Worm (Caenorhabditis elegans): ENCODE measurements around the gene srr-2.

srr-2 gene

DNA sequence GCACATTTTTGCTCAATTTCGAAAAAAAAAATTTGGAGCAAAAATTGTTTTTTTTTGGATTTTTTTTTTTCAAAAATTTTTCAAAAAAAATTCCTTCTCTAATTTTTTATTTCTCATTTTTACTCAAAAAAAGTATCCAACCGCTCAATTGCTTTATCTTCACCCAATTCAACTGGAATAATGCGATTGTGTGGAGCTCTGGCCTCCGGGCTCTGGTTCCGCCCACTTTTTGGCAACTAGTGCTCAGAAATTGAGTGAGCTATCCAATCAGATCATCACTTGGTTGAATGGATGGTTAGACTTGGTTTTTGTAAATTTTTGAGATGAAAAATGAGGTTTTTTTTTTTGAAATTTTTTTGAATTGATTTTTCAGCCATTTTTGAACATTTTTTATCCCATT, 38.1 kb downstream of the srr-2 start:
- TF ChIP-seq let-526 (GFP tag; IDR thresholded peaks at IDR 0.05) (no peak), unc-62 (GFP tag; optimal IDR thresholded peaks at IDR 0.05) (no peak), F57C9.4 (tag; optimal IDR thresholded peaks at IDR 0.05) (no peak), D2030.7 (GFP tag; IDR thresholded peaks at IDR 0.05) (no peak), F37B4.10 (GFP tag; IDR thresholded peaks at IDR 0.05) (no peak), B0019.2 (GFP tag; conservative IDR thresholded peaks at IDR 0.05) (no peak), F52B5.7 (tag; optimal IDR thresholded peaks at IDR 0.05) (no peak), repo-1 (tag; optimal IDR thresholded peaks at IDR 0.05) (no peak), ZK185.1 (tag; optimal IDR thresholded peaks at IDR 0.05; ENCODE audit: poor library complexity, severe bottlenecking) (no peak)

DNA sequence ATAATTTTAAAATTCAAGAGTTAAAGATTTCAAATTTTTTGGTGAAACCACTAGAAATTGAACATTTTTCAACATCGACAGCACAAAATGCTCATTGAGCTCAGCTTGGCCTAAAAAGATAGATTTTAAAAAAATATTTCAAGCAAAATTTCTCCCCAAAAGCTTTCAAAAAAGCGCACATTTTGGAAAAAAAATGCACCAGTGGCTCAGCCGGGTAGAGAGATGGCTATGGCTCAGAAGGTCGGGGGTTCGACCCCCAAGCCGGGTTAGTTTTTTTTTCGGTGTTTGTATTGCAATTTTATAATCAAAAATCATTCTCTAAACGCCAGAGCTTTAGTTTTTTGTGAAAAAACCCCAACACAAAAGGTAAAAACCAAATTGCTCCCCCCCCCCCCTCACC, 39.2 kb downstream of the srr-2 start:
- TF ChIP-seq rec-8 (tag; optimal IDR thresholded peaks at IDR 0.05) = peak in 1 of 2 experiments; percentile 2
- peak; percentile 49 for TF ChIP-seq B0261.1 (tag; optimal IDR thresholded peaks at IDR 0.05)
- peak; percentile 7 for TF ChIP-seq ztf-18 (tag; optimal IDR thresholded peaks at IDR 0.05)
- TF ChIP-seq rpc-1 (optimal IDR thresholded peaks at IDR 0.05) = peak; percentile 45
- TF ChIP-seq rpc-1 (tag; optimal IDR thresholded peaks at IDR 0.05) = peak; percentile 71
- peak; percentile 77 for TF ChIP-seq tbp1 (GFP tag; optimal IDR thresholded peaks at IDR 0.05)
- no peak for TF ChIP-seq ccch-3 (GFP tag; optimal IDR thresholded peaks at IDR 0.05)

DNA sequence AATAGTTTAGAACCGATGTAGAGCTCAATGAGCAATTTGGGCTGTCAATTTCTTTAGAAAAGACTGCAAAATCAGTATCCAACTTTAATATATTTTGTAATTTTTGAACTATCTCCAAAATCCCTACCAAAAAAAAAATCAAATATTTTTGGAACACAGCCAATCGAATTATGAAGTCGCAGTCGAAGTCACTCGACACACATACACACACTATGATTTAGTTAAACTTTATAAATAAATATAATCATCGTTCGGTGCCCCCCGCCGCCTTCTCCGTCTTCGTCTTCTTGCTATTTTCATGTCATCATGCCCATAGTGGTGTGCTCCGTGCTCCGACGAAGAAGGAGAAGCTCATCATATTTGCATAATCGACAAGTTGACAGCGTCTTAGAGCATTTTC, 39.9 kb downstream of the srr-2 start:
- TF ChIP-seq aptf-3 (GFP tag; IDR thresholded peaks at IDR 0.05) (no peak), madf-3 (GFP tag; IDR thresholded peaks at IDR 0.05) (no peak), pbrm-1 (GFP tag; IDR thresholded peaks at IDR 0.05) (no peak), zfh-2 (GFP tag; conservative IDR thresholded peaks at IDR 0.05) (no peak), fkh-3 (tag; optimal IDR thresholded peaks at IDR 0.05) (no peak), Y53F4B.3 (GFP tag; IDR thresholded peaks at IDR 0.05) (no peak), unc-130 (GFP tag; optimal IDR thresholded peaks at IDR 0.05) (no peak), snpc-3.4 (tag; optimal IDR thresholded peaks at IDR 0.05) (no peak), madf-10 (tag; optimal IDR thresholded peaks at IDR 0.05) (no peak), Y56A3A.18 (GFP tag; IDR thresholded peaks at IDR 0.05) (no peak), egl-44 (GFP tag; IDR thresholded peaks at IDR 0.05) (no peak), sea-2 (GFP tag; IDR thresholded peaks at IDR 0.05) (no peak), ceh-58 (GFP tag; IDR thresholded peaks at IDR 0.05) (no peak), die-1 (tag; optimal IDR thresholded peaks at IDR 0.05) (no peak), repo-1 (tag; optimal IDR thresholded peaks at IDR 0.05) (no peak), nfya-2 (GFP tag; IDR thresholded peaks at IDR 0.05) (no peak), lsl-1 (GFP tag; optimal IDR thresholded peaks at IDR 0.05) (no peak), snpc-4 (GFP tag; optimal IDR thresholded peaks at IDR 0.05) (no peak), snpc-4 (tag; optimal IDR thresholded peaks at IDR 0.05) (no peak), tbp1 (GFP tag; optimal IDR thresholded peaks at IDR 0.05) (no peak), rpc-1 (optimal IDR thresholded peaks at IDR 0.05) (no peak), rpc-1 (tag; optimal IDR thresholded peaks at IDR 0.05) (no peak)

DNA sequence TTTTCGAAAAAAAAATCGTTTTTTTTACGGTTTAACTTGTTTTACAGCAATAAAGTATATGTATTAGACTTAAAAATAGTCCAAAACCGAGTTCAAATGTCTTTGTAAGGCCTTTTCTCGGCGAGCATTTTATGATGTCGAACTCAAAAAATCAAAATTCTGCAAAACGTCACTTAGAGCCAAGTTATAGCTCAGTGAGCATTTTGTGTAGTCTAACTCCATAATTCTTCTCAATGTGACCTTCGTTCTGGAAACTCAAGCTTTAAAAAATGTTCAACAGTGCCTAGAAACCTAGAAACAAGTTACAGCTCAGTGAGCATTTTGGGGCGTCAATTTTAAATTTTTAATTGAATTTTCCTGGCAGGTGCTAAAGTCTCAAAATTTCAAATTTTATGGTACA, 41.3 kb downstream of the srr-2 start:
- TF ChIP-seq bed-1 (GFP tag; IDR thresholded peaks at IDR 0.05) (no peak), pbrm-1 (GFP tag; IDR thresholded peaks at IDR 0.05) (no peak), tbp1 (GFP tag; optimal IDR thresholded peaks at IDR 0.05) (no peak), hrde-1 (tag; optimal IDR thresholded peaks at IDR 0.05; ENCODE audit: borderline replicate concordance) (no peak)

All from whole organism, young adult.